Fruit fly (Drosophila melanogaster) Kc167 (cell line): ENCODE data around the gene CG32333.

Source experiments
- Myc ChIP-seq: fragments of >200 bp; optimal IDR thresholded peaks from 2 replicates; lab custom pipeline; 2017; ENCODE audit warnings: missing external identifiers
- Sin3A ChIP-seq: fragments of >200 bp; optimal IDR thresholded peaks from 2 replicates; lab custom pipeline; 2018; ENCODE audit warnings: missing external identifiers
- h ChIP-seq: fragments of >200 bp; optimal IDR thresholded peaks from 3 replicates; lab custom pipeline; 2018; ENCODE audit warnings: missing external identifiers
- insv ChIP-seq: fragments of >200 bp; optimal IDR thresholded peaks from 3 replicates; lab custom pipeline; 2018; ENCODE audit warnings: missing external identifiers

- TF ChIP-seq h (lab: Kevin White, UChicago) (no peak), Myc (lab: Kevin White, UChicago) (no peak), insv (lab: Kevin White, UChicago) (no peak), Sin3A (lab: Kevin White, UChicago) (no peak)
These were observed 44.6 kb downstream of the CG32333 start for dm6 chr3L:1320230-1320930.
